Worm (Caenorhabditis elegans) whole organism, L4/young adult: ENCODE measurements around the gene F54F7.8.

Experiments
- W03F9.2 ChIP-seq: fragments of 150-350 bp; optimal IDR thresholded peaks from 2 replicates; lab custom pipeline; 2014; ENCODE audit warnings: missing biosample characterization, missing genetic modification characterization
- dao-5 ChIP-seq: sonication (generic microtip); optimal IDR thresholded peaks from 2 replicates; lab custom pipeline; 2016; ENCODE audit warnings: missing genotype, missing genetic modification characterization, moderate library complexity, missing compliant biosample characterization
- him-1 ChIP-seq: sonication (generic microtip); optimal IDR thresholded peaks from 2 replicates; lab custom pipeline; 2016; ENCODE audit warnings: missing genotype, missing genetic modification reagents, missing genetic modification characterization, missing compliant biosample characterization

Gene F54F7.8

DNA sequence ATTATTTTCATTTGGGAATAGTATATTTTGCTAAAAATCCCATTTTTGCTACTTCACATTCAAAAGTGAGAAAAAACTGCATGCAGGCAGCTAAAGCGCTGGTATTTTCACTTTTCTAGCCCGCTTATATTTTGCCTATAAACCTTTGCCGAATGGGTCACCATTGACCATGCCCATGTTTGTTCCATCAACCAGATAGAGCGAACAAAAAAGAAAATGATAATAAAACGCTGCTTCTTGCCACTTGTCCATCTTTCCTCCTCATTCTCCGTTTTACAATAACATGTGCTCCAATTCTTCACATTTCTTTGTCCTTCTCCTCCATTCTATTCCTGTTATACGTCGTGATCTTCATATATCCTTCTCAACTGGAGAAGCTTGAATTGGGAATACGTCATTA, 31.1 kb downstream of the F54F7.8 start, which contains the start of gene tag-241:
Gene tag-241 (plus strand): TSS at position 301 of the 400 bp plus-strand sequence.
- TF ChIP-seq him-1 (tag; lab: Kevin White, UChicago) (no peak), W03F9.2 (tag; lab: Kevin White, UChicago) (no peak), dao-5 (tag; lab: Kevin White, UChicago) (no peak)

DNA sequence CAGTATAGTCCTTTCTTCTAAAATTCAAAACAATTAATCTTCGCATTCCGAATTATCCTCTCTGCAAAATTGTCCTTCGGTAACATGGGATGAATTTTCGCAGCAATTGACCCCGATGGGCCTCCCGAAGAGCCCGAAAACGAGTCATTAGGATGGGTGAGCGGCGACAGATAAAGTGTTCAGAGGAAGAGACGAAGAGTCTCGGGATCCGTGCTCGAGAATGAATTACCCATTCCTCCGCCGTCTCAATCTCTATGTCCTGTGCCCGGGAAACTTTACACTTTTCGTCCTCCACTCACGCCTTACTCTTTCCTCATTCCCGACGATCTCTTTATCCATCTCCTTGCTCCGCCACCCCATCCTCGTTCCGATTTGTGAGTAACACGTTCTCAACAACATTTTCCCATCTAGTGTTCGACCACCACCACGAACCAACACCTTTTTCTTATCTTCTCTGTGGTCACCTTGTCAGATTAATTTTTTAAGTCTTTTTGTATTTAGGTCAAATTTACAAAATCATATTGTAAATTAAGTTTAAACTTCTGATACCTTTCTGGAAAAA, 33.6 kb downstream of the F54F7.8 start:
- TF ChIP-seq him-1 (tag; lab: Kevin White, UChicago) = no peak
- no peak for TF ChIP-seq dao-5 (tag; lab: Kevin White, UChicago)
- no peak for TF ChIP-seq W03F9.2 (tag; lab: Kevin White, UChicago)

DNA sequence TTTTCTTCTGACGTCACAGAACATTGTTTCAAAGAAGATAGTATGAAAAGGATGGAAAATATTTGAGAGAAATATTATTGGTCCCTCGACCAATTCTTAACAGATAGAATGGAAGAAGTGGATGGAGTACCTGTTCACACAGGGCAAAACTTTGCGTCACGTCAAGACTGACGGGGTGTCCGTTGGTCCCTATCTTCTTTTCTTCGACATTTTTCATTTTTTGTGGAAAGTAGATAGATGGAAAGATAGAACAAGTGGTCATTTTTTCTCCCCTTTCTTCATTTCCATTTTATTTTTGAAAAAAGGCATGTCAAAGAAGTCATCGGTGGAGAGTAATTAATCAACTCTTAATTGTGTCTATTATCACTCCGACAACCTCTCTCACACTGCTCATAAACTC, 36.1 kb downstream of the F54F7.8 start:
- TF ChIP-seq him-1 (tag; lab: Kevin White, UChicago) = no peak
- no peak for TF ChIP-seq W03F9.2 (tag; lab: Kevin White, UChicago)
- TF ChIP-seq dao-5 (tag; lab: Kevin White, UChicago) = no peak

DNA sequence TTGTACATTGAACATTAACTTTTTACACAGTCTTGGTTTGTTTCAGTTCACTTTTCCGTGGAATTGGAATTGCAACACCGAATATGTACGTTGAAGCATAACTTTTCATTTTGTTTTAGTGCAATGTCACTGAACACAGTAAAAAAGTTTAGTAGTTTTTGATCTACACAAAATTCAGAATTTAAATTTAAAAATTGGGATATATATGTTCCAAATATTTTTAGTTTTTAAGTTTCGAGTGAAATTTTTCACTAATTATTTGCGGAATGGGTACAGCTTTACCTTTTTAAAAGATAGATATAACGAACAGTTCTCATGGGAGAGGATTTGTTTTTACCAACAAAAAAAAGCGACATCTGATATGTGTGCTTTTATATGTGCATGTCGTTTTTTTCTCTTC, 38.0 kb downstream of the F54F7.8 start:
- TF ChIP-seq dao-5 (tag; lab: Kevin White, UChicago) = no peak
- no peak for TF ChIP-seq him-1 (tag; lab: Kevin White, UChicago)
- no peak for TF ChIP-seq W03F9.2 (tag; lab: Kevin White, UChicago)

DNA sequence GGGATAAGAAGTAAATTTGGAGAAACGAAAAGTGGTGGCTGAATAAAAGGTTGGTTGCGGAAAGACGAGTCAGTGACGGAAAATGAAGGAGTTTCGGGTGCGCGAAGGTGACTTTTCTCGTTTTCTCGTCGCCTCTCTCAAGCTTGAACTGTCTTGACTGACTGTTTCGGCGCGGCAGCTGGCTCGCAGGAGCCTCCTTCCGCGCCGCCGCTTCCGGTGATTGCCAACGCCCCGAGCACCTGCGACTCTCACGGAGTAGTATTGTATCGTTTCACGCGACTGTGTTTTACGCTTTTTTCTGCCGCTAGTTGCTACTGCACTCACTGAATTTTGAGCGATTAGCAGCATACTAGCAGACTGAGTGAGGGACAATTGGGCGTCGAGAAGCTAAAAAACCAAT, 40.1 kb downstream of the F54F7.8 start, which contains the start of gene C34E11.2:
Gene C34E11.2 (minus strand): TSS at position 84 of the 400 bp plus-strand sequence.
- TF ChIP-seq him-1 (tag; lab: Kevin White, UChicago) (no peak), W03F9.2 (tag; lab: Kevin White, UChicago) (no peak), dao-5 (tag; lab: Kevin White, UChicago) (no peak)

DNA sequence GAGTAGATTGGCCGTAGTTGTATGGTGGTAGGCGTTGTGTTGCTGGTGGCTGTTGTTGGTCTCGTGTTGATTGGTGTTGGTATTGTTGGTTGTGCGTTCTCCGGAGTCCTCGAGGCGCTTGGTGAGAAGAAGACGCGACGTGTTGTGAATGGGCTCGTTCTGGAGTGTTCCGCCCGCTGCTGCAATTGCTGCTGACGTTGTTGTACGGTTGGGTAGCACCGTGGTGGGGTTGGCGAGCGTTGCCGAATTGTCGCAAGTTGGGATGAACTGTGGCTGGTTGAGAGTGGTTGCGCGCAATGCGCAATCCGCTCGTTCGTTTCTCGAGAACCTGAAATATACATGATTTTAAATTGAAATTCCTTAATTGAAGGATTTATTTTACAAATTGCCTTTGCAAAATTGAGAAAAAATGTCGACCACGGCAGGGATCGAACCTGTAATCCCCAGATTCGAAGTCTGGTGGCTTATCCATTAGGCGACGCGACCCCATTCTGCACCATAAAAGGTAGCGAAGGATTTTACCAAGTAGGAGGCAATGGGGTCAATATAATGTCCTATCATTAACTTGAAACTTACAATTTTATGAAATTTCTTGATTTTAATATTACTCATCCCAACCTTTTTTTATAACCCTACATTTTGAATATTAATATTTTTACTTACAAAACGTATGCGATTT, 48.5 kb downstream of the F54F7.8 start:
- TF ChIP-seq him-1 (tag; lab: Kevin White, UChicago) (no peak), dao-5 (tag; lab: Kevin White, UChicago) (no peak)

DNA sequence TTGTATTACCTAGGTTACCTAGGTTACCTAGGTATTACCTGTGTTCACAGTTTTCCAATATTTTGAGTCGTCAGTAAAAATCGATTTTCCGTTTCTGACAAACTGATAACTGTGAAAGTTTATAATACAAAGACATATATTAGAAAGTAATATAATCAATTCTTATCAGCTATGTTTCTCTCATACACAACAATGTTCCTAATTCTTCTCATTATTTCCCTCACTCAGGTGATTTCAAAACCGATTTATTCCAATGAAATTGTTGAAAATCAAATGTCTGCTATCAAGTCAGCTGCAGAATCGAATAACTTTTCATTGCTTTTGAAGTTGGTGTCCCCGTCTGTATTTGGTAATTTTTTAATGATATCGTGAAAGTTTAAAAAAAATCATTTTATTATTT, 50.7 kb downstream of the F54F7.8 start, which contains the start of gene C34E11.4:
Gene C34E11.4 (plus strand): TSS at position 154 of the 400 bp plus-strand sequence.
- TF ChIP-seq him-1 (tag; lab: Kevin White, UChicago) (no peak), W03F9.2 (tag; lab: Kevin White, UChicago) (no peak), dao-5 (tag; lab: Kevin White, UChicago) (no peak)
